Fruit fly (Drosophila melanogaster) whole organism, embryonic: ENCODE results near the gene CG32544.

ENCODE experiments used
- B-H2 ChIP-seq: fragments of 200-800 bp; sonication (Bioruptor generic); optimal IDR thresholded peaks from 2 replicates; lab custom pipeline; 2018; ENCODE audit warnings: missing biosample characterization, mild to moderate bottlenecking, missing genetic modification characterization
- CG10543 ChIP-seq: fragments of 200-800 bp; sonication (Bioruptor generic); optimal IDR thresholded peaks from 3 replicates; lab custom pipeline; 2017; ENCODE audit warnings: missing biosample characterization, mild to moderate bottlenecking, missing genetic modification characterization, moderate library complexity
- CG11695 ChIP-seq: fragments of 200-800 bp; sonication (Bioruptor generic); IDR thresholded peaks from 3 replicates; pipeline ENCODE4 v1.3.6; 2022; ENCODE audit warnings: missing biosample characterization, missing genetic modification characterization
- CG13287 ChIP-seq: fragments of 200-800 bp; sonication (Bioruptor generic); IDR thresholded peaks from 2 replicates; pipeline ENCODE4 v1.3.6; 2022; ENCODE audit warnings: missing biosample characterization, missing genetic modification characterization; ENCODE audit not compliant: partially characterized antibody
- CG13424 ChIP-seq: fragments of 200-800 bp; sonication (Bioruptor generic); optimal IDR thresholded peaks from 2 replicates; lab custom pipeline; 2019; ENCODE audit warnings: missing biosample characterization, mild to moderate bottlenecking, missing genetic modification characterization, moderate library complexity
- CG17361 ChIP-seq: fragments of 200-800 bp; sonication (Bioruptor generic); IDR thresholded peaks from 3 replicates; pipeline ENCODE4 v1.3.6; 2022; ENCODE audit warnings: missing biosample characterization, missing genetic modification characterization
- CG17829 ChIP-seq: fragments of 200-800 bp; optimal IDR thresholded peaks from 2 replicates; lab custom pipeline; 2019; ENCODE audit warnings: missing biosample characterization, mild to moderate bottlenecking, missing genetic modification characterization, moderate library complexity
- CG18262 ChIP-seq: fragments of 200-800 bp; optimal IDR thresholded peaks from 3 replicates; lab custom pipeline; 2019; ENCODE audit warnings: missing biosample characterization, mild to moderate bottlenecking, missing genetic modification characterization, moderate library complexity
- CG2202 ChIP-seq: fragments of 200-800 bp; sonication (Bioruptor generic); optimal IDR thresholded peaks from 2 replicates; lab custom pipeline; 2018; ENCODE audit warnings: missing biosample characterization, mild to moderate bottlenecking, missing genetic modification characterization
- CG32772 ChIP-seq: fragments of 200-800 bp; sonication (Bioruptor generic); IDR thresholded peaks from 2 replicates; pipeline ENCODE4 v1.3.6; 2022; ENCODE audit warnings: missing biosample characterization, missing genetic modification characterization
- CG4282 ChIP-seq: fragments of 200-800 bp; sonication (Bioruptor generic); optimal IDR thresholded peaks from 2 replicates; lab custom pipeline; 2016; ENCODE audit warnings: missing biosample characterization, missing genetic modification characterization
- CG6683 ChIP-seq: fragments of 200-800 bp; sonication (Bioruptor generic); optimal IDR thresholded peaks from 2 replicates; lab custom pipeline; 2017; ENCODE audit warnings: missing biosample characterization, mild to moderate bottlenecking, missing genetic modification characterization, missing genetic modification reagents
- CG7556 ChIP-seq: fragments of 200-800 bp; sonication (Bioruptor generic); optimal IDR thresholded peaks from 2 replicates; lab custom pipeline; 2017; ENCODE audit warnings: missing biosample characterization, mild to moderate bottlenecking, missing genetic modification characterization
- CG8359 ChIP-seq: fragments of 200-800 bp; sonication (Bioruptor generic); optimal IDR thresholded peaks from 2 replicates; lab custom pipeline; 2017; ENCODE audit warnings: missing biosample characterization, mild to moderate bottlenecking, missing genetic modification characterization, borderline replicate concordance
- CG9609 ChIP-seq: fragments of 200-800 bp; sonication (Bioruptor generic); optimal IDR thresholded peaks from 3 replicates; lab custom pipeline; 2016; ENCODE audit warnings: missing biosample characterization, missing genetic modification characterization
- CG9876 ChIP-seq: fragments of 200-800 bp; sonication (Bioruptor generic); optimal IDR thresholded peaks from 2 replicates; lab custom pipeline; 2016; ENCODE audit warnings: missing biosample characterization, missing genetic modification characterization
- ERR ChIP-seq: fragments of 200-800 bp; sonication (Bioruptor generic); optimal IDR thresholded peaks from 2 replicates; lab custom pipeline; 2016; ENCODE audit warnings: missing biosample characterization, missing genetic modification characterization
- Gug ChIP-seq: fragments of 200-800 bp; sonication (Bioruptor generic); IDR thresholded peaks from 4 replicates; pipeline ENCODE4 v1.3.6; 2022; ENCODE audit warnings: missing biosample characterization, missing genetic modification characterization
- HLH54F ChIP-seq: fragments of 200-800 bp; sonication (Bioruptor generic); optimal IDR thresholded peaks from 3 replicates; lab custom pipeline; 2016; ENCODE audit warnings: missing biosample characterization, missing genetic modification characterization
- Hand ChIP-seq: fragments of 200-800 bp; sonication (Bioruptor generic); optimal IDR thresholded peaks from 2 replicates; lab custom pipeline; 2017; ENCODE audit warnings: mild to moderate bottlenecking, missing biosample characterization, missing genetic modification reagents, missing genetic modification characterization
- Hr3 ChIP-seq: fragments of 200-800 bp; sonication (Bioruptor generic); optimal IDR thresholded peaks from 3 replicates; lab custom pipeline; 2016; ENCODE audit warnings: missing biosample characterization, missing genetic modification characterization
- Hr39 ChIP-seq: fragments of >200 bp; optimal IDR thresholded peaks from 2 replicates; lab custom pipeline; 2017
- Jarid2 ChIP-seq: fragments of 200-800 bp; sonication (Bioruptor generic); optimal IDR thresholded peaks from 3 replicates; lab custom pipeline; 2017; ENCODE audit warnings: mild to moderate bottlenecking, missing biosample characterization, missing genetic modification reagents, missing genetic modification characterization
- Oaz ChIP-seq: fragments of 200-800 bp; sonication (Bioruptor generic); IDR thresholded peaks from 2 replicates; pipeline ENCODE4 v1.3.6; 2022; ENCODE audit warnings: missing biosample characterization, missing genetic modification characterization
- Oli ChIP-seq: fragments of 200-800 bp; sonication (Bioruptor generic); optimal IDR thresholded peaks from 2 replicates; lab custom pipeline; 2018; ENCODE audit warnings: missing biosample characterization, mild to moderate bottlenecking, missing genetic modification characterization, moderate library complexity
- Rx ChIP-seq: fragments of 200-800 bp; sonication (Bioruptor generic); IDR thresholded peaks from 2 replicates; pipeline ENCODE4 v1.3.6; 2022; ENCODE audit warnings: missing biosample characterization, missing genetic modification characterization
- Spps ChIP-seq: fragments of 200-800 bp; sonication (Bioruptor generic); optimal IDR thresholded peaks from 2 replicates; lab custom pipeline; 2018; ENCODE audit warnings: missing biosample characterization, mild to moderate bottlenecking, missing genetic modification characterization
- Ssrp ChIP-seq: fragments of 200-800 bp; sonication (Bioruptor generic); optimal IDR thresholded peaks from 2 replicates; lab custom pipeline; 2018; ENCODE audit warnings: missing biosample characterization, mild to moderate bottlenecking, missing genetic modification characterization, moderate library complexity
- Tbp ChIP-seq: fragments of >200 bp; optimal IDR thresholded peaks from 2 replicates; lab custom pipeline; 2018; ENCODE audit warnings: missing biosample characterization, missing genetic modification characterization
- Vsx1 ChIP-seq: fragments of 200-800 bp; sonication (Bioruptor generic); optimal IDR thresholded peaks from 2 replicates; lab custom pipeline; 2017; ENCODE audit warnings: missing biosample characterization, mild to moderate bottlenecking, missing genetic modification characterization, missing genetic modification reagents
- ase ChIP-seq: fragments of 200-800 bp; sonication (Bioruptor generic); IDR thresholded peaks from 3 replicates; pipeline ENCODE4 v1.3.6; 2022; ENCODE audit warnings: missing biosample characterization, missing genetic modification characterization
- ato ChIP-seq: fragments of 200-800 bp; sonication (Bioruptor generic); IDR thresholded peaks from 2 replicates; pipeline ENCODE4 v1.3.6; 2022; ENCODE audit warnings: missing biosample characterization, missing genetic modification characterization; ENCODE audit not compliant: partially characterized antibody
- bigmax ChIP-seq: fragments of 200-800 bp; sonication (Bioruptor generic); optimal IDR thresholded peaks from 2 replicates; lab custom pipeline; 2018; ENCODE audit warnings: missing biosample characterization, mild to moderate bottlenecking, missing genetic modification characterization
- gce ChIP-seq: fragments of 200-800 bp; sonication (Bioruptor generic); IDR thresholded peaks from 3 replicates; pipeline ENCODE4 v1.3.6; 2022; ENCODE audit warnings: missing biosample characterization, missing genetic modification characterization
- h ChIP-seq: fragments of >200 bp; optimal IDR thresholded peaks from 2 replicates; lab custom pipeline; 2017
- insv ChIP-seq, 2 experiments: fragments of 200-800 bp; sonication (Bioruptor generic); optimal IDR thresholded peaks; 3 replicates each; lab custom pipeline; 2016 to 2018; ENCODE audit warnings: missing biosample characterization in 2 of 2, missing genetic modification characterization in 2 of 2
- lov ChIP-seq, 2 experiments: fragments of 200-800 bp in 1 of 2; fragments of >200 bp in 1 of 2; sonication (Bioruptor generic) in 1 of 2; IDR thresholded peaks in 1 of 2; optimal IDR thresholded peaks in 1 of 2; 2 replicates in 1 of 2; 3 replicates in 1 of 2; pipeline versions ENCODE4 v1.3.6 to Lab custom; 2017 to 2022; ENCODE audit warnings: missing biosample characterization in 1 of 2, missing genetic modification characterization in 1 of 2
- nau ChIP-seq: fragments of 200-800 bp; sonication (Bioruptor generic); optimal IDR thresholded peaks from 3 replicates; lab custom pipeline; 2017; ENCODE audit warnings: missing biosample characterization, mild to moderate bottlenecking, missing genetic modification characterization, missing genetic modification reagents
- nmo ChIP-seq: fragments of 200-800 bp; sonication (Bioruptor generic); optimal IDR thresholded peaks from 2 replicates; lab custom pipeline; 2018; ENCODE audit warnings: missing biosample characterization, mild to moderate bottlenecking, missing genetic modification characterization, moderate library complexity
- onecut ChIP-seq: fragments of 200-800 bp; sonication (Bioruptor generic); IDR thresholded peaks from 2 replicates; pipeline ENCODE4 v1.3.6; 2022; ENCODE audit warnings: missing biosample characterization, missing genetic modification characterization
- pzg ChIP-seq: fragments of 200-800 bp; sonication (Bioruptor generic); optimal IDR thresholded peaks from 3 replicates; lab custom pipeline; 2018; ENCODE audit warnings: missing biosample characterization, mild to moderate bottlenecking, missing genetic modification characterization, moderate library complexity
- rib ChIP-seq: fragments of 200-800 bp; sonication (Bioruptor generic); IDR thresholded peaks from 2 replicates; pipeline ENCODE4 v1.3.6; 2022; ENCODE audit warnings: missing biosample characterization, missing genetic modification characterization
- sc ChIP-seq, 3 experiments: fragments of >200 bp in 2 of 3; fragments of 200-800 bp in 1 of 3; sonication (Bioruptor generic) in 1 of 3; optimal IDR thresholded peaks; 2 replicates in 2 of 3; 3 replicates in 1 of 3; lab custom pipeline; 2017; ENCODE audit warnings: mild to moderate bottlenecking in 1 of 3, missing biosample characterization in 1 of 3, missing genetic modification characterization in 1 of 3, missing genetic modification reagents in 1 of 3
- sna ChIP-seq: fragments of 200-800 bp; sonication (Bioruptor generic); IDR thresholded peaks from 2 replicates; pipeline ENCODE4 v1.3.6; 2022; ENCODE audit warnings: missing biosample characterization, missing genetic modification characterization; ENCODE audit not compliant: partially characterized antibody
- so ChIP-seq: fragments of 200-800 bp; sonication (Bioruptor generic); IDR thresholded peaks from 3 replicates; pipeline ENCODE4 v1.3.6; 2022; ENCODE audit warnings: missing biosample characterization, missing genetic modification characterization
- sr ChIP-seq: fragments of 200-800 bp; sonication (Bioruptor generic); IDR thresholded peaks from 3 replicates; pipeline ENCODE4 v1.3.6; 2022; ENCODE audit warnings: missing biosample characterization, missing genetic modification characterization
- toy ChIP-seq: fragments of 200-800 bp; sonication (Bioruptor generic); IDR thresholded peaks from 2 replicates; pipeline ENCODE4 v1.3.6; 2022; ENCODE audit warnings: missing biosample characterization, missing genetic modification characterization
- wdn ChIP-seq: fragments of 200-800 bp; sonication (Bioruptor generic); IDR thresholded peaks from 2 replicates; pipeline ENCODE4 v1.3.6; 2022; ENCODE audit warnings: missing biosample characterization, missing genetic modification characterization
- yki ChIP-seq: fragments of >200 bp; optimal IDR thresholded peaks from 3 replicates; lab custom pipeline; 2018
- zen ChIP-seq: fragments of 200-800 bp; sonication (Bioruptor generic); optimal IDR thresholded peaks from 3 replicates; lab custom pipeline; 2018; ENCODE audit warnings: missing biosample characterization, mild to moderate bottlenecking, missing genetic modification characterization, moderate library complexity
- zen2 ChIP-seq: fragments of 200-800 bp; sonication (Bioruptor generic); IDR thresholded peaks from 3 replicates; pipeline ENCODE4 v1.3.6; 2022; ENCODE audit warnings: missing biosample characterization, missing genetic modification characterization; ENCODE audit not compliant: partially characterized antibody

CG32544 gene

dm6 chrX:18857916-18858315, 2.2 kb upstream of the CG32544 start, which contains the start of gene Usp39 (continued):
- TF ChIP-seq CG13424 (tag; lab: Kevin White, UChicago) = peak; percentile 38
- no peak for TF ChIP-seq Rx (GFP tag; lab: Robert Waterston, UW)
- no peak for TF ChIP-seq CG18262 (tag; lab: Kevin White, UChicago)
- TF ChIP-seq Hr3 (GFP tag; lab: Kevin White, UChicago) = peak; percentile 32
- no peak for TF ChIP-seq Oli (tag; lab: Kevin White, UChicago)
- no peak for TF ChIP-seq lov (optimal IDR thresholded peaks at IDR 0.05; lab: Kevin White, UChicago)
- no peak for TF ChIP-seq lov (GFP tag; IDR thresholded peaks at IDR 0.05; lab: Robert Waterston, UW)
- TF ChIP-seq B-H2 (GFP tag; lab: Kevin White, UChicago) = no peak
- no peak for TF ChIP-seq insv (GFP tag; optimal IDR thresholded peaks at IDR 0.05; lab: Kevin White, UChicago)
- TF ChIP-seq CG13287 = peak; percentile 53
- TF ChIP-seq Spps (tag; lab: Kevin White, UChicago) = no peak
- TF ChIP-seq CG11695 (GFP tag; lab: Robert Waterston, UW) = no peak
- TF ChIP-seq ERR (GFP tag; lab: Kevin White, UChicago) = no peak
- TF ChIP-seq CG17361 (GFP tag; lab: Robert Waterston, UW) = peak; percentile 61; the same call in 2 of the 3 replicates
- TF ChIP-seq ase = no peak
- TF ChIP-seq yki = no peak
- TF ChIP-seq Oaz = no peak
- TF ChIP-seq sr = no peak
- TF ChIP-seq sna (GFP tag; lab: Robert Waterston, UW) = 0 out of 2 replicates have a peak, but pooled peaks have one; percentile 27
- no peak for TF ChIP-seq CG2202 (tag; lab: Kevin White, UChicago)
- TF ChIP-seq CG10543 = no peak
- no peak for TF ChIP-seq nau (GFP tag; lab: Kevin White, UChicago)
- no peak for TF ChIP-seq CG9876 (GFP tag; lab: Kevin White, UChicago)
- TF ChIP-seq Tbp = no peak
- no peak for TF ChIP-seq CG17829
- no peak for TF ChIP-seq CG32772 (GFP tag; lab: Robert Waterston, UW)
- TF ChIP-seq CG9609 (GFP tag; lab: Kevin White, UChicago) = no peak
- TF ChIP-seq CG7556 = no peak
- peak; percentile 12; the same call in 1 of the 3 replicates for TF ChIP-seq zen2
- TF ChIP-seq Hand (GFP tag; lab: Kevin White, UChicago) = no peak
- TF ChIP-seq Hr39 (lab: Kevin White, UChicago) = no peak
- peak; percentile 29 for TF ChIP-seq Ssrp
- peak; percentile 27 for TF ChIP-seq zen (tag; lab: Kevin White, UChicago)
- TF ChIP-seq ato (GFP tag; lab: Robert Waterston, UW) = peak; percentile 25; the same call in 1 of the 2 replicates
- TF ChIP-seq Jarid2 = no peak
- no peak for TF ChIP-seq toy
- TF ChIP-seq pzg (GFP tag; lab: Kevin White, UChicago) = peak; percentile 49
- no peak for TF ChIP-seq CG6683 (GFP tag; lab: Kevin White, UChicago)
- no peak for TF ChIP-seq h
- no peak for TF ChIP-seq bigmax (GFP tag; lab: Kevin White, UChicago)
- TF ChIP-seq rib (GFP tag; lab: Robert Waterston, UW) = no peak
- TF ChIP-seq HLH54F (GFP tag; lab: Kevin White, UChicago) = no peak
- no peak for TF ChIP-seq Vsx1 (GFP tag; lab: Kevin White, UChicago)
- TF ChIP-seq gce = no peak
- peak; percentile 51 for TF ChIP-seq nmo (GFP tag; lab: Kevin White, UChicago)
- TF ChIP-seq Gug (GFP tag; lab: Robert Waterston, UW) = no peak
- TF ChIP-seq so = no peak
- no peak for TF ChIP-seq CG4282
- no peak for TF ChIP-seq CG8359 (GFP tag; lab: Kevin White, UChicago)
- no peak for TF ChIP-seq sc (optimal IDR thresholded peaks at IDR 0.05; lab: Kevin White, UChicago)
- TF ChIP-seq sc (GFP tag; optimal IDR thresholded peaks at IDR 0.05; lab: Kevin White, UChicago) = no peak
- no peak for TF ChIP-seq onecut
- no peak for TF ChIP-seq wdn (GFP tag; lab: Robert Waterston, UW)
